Worm (Caenorhabditis elegans) whole organism, L4/young adult: ENCODE data around the gene C27D8.3.

Experiments used
- W03F9.2 ChIP-seq: fragments of 150-350 bp; optimal IDR thresholded peaks from 2 replicates; lab custom pipeline; 2014; ENCODE audit warnings: missing biosample characterization, missing genetic modification characterization
- him-1 ChIP-seq: sonication (generic microtip); optimal IDR thresholded peaks from 2 replicates; lab custom pipeline; 2016; ENCODE audit warnings: missing genotype, missing genetic modification reagents, missing genetic modification characterization, missing compliant biosample characterization

- no peak for TF ChIP-seq W03F9.2
- no peak for TF ChIP-seq him-1
Measured at ce11 chrIV:12746284-12746683, 34.7 kb upstream of the C27D8.3 start, which contains the start of gene inx-6.
